Fruit fly (Drosophila melanogaster) S2 (cell line): ENCODE measurements around the gene CG17712.

Experiments
- CG8478 ChIP-seq: fragments of >200 bp; optimal IDR thresholded peaks from 2 replicates; lab custom pipeline; 2018
- CTCF ChIP-seq, 2 experiments: fragments of >200 bp; optimal IDR thresholded peaks; 2 replicates each; lab custom pipeline; 2018

- no peak for TF ChIP-seq CG8478 (lab: Kevin White, UChicago)
- TF ChIP-seq CTCF (optimal IDR thresholded peaks at IDR 0.05; lab: Kevin White, UChicago), result no peak
Measured at dm6 chr2L:1787929-1788328, 36.0 kb upstream of the CG17712 start.
